Fruit fly (Drosophila melanogaster): ENCODE measurements around the gene Glyp.
A peak's percentile ranks its signal among the peaks of the same experiment; 100 is the strongest.

Gene Glyp

dm6 chr2L:2162729-2163567, 32.3 kb downstream of the Glyp start:
- peak; percentile 64 for TF ChIP-seq CG3032 (tag; optimal IDR thresholded peaks at IDR 0.05)
- peak; percentile 28 to 50 for TF ChIP-seq ss (GFP tag; optimal IDR thresholded peaks at IDR 0.05)
- no peak for TF ChIP-seq Sox102F (GFP tag; optimal IDR thresholded peaks at IDR 0.05)
- TF ChIP-seq fd85E (GFP tag; optimal IDR thresholded peaks at IDR 0.05), result no peak
- TF ChIP-seq Eip93F (GFP tag; optimal IDR thresholded peaks at IDR 0.05), result no peak
- peak; percentile 13 for TF ChIP-seq CG16779 (tag; optimal IDR thresholded peaks at IDR 0.05)
- TF ChIP-seq CG11294 (GFP tag; IDR thresholded peaks at IDR 0.05), result no peak
- no peak for TF ChIP-seq vri (GFP tag; optimal IDR thresholded peaks at IDR 0.05)
- TF ChIP-seq CG32006 (GFP tag; optimal IDR thresholded peaks at IDR 0.05), result peak; percentile 73
- TF ChIP-seq Gug (GFP tag; IDR thresholded peaks at IDR 0.05), result no peak
- peak; percentile 59 for TF ChIP-seq acj6 (GFP tag; optimal IDR thresholded peaks at IDR 0.05)
- peak; percentile 20 to 36 for TF ChIP-seq salr (GFP tag; optimal IDR thresholded peaks at IDR 0.05)
- TF ChIP-seq Ets96B (tag; optimal IDR thresholded peaks at IDR 0.05), result peak; percentile 80
- TF ChIP-seq Ets21C (GFP tag; optimal IDR thresholded peaks at IDR 0.05), result no peak
- peak; percentile 66 for TF ChIP-seq CG10669 (GFP tag; optimal IDR thresholded peaks at IDR 0.05)
- TF ChIP-seq Smox (GFP tag; optimal IDR thresholded peaks at IDR 0.05), result no peak
- TF ChIP-seq dac (GFP tag; optimal IDR thresholded peaks at IDR 0.05), result no peak
- TF ChIP-seq Eip78C (GFP tag), result peak; percentile 90
- peak; percentile 64 for TF ChIP-seq Sox14 (GFP tag; optimal IDR thresholded peaks at IDR 0.05)
- TF ChIP-seq pdm3 (GFP tag; optimal IDR thresholded peaks at IDR 0.05), result peak; percentile 30
- TF ChIP-seq spab (GFP tag; optimal IDR thresholded peaks at IDR 0.05), result peak; percentile 65
- TF ChIP-seq CG4318 (GFP tag; optimal IDR thresholded peaks at IDR 0.05), result peak; percentile 33
- no peak for TF ChIP-seq CG9139 (GFP tag; optimal IDR thresholded peaks at IDR 0.05)
- peak; percentile 41 for TF ChIP-seq CG7368 (GFP tag; optimal IDR thresholded peaks at IDR 0.05)
- TF ChIP-seq OdsH (GFP tag; optimal IDR thresholded peaks at IDR 0.05), result peak; percentile 36
- peak; percentile 68 for TF ChIP-seq CG6163 (GFP tag; IDR thresholded peaks at IDR 0.05)
- peak; percentile 71 for TF ChIP-seq Eip75B (GFP tag; optimal IDR thresholded peaks at IDR 0.05)
- TF ChIP-seq Hr4 (GFP tag; optimal IDR thresholded peaks at IDR 0.05), result peak; percentile 71
- no peak for TF ChIP-seq net (GFP tag; optimal IDR thresholded peaks at IDR 0.05)
- TF ChIP-seq CG8119 (GFP tag; IDR thresholded peaks at IDR 0.05), result peak; percentile 54; the same call in 2 of the 3 replicates
- peak; percentile 42 for TF ChIP-seq Lpt (GFP tag; optimal IDR thresholded peaks at IDR 0.05)
- TF ChIP-seq CG34406 (GFP tag; optimal IDR thresholded peaks at IDR 0.05), result no peak
- TF ChIP-seq CG11902 (GFP tag; optimal IDR thresholded peaks at IDR 0.05), result no peak
- TF ChIP-seq cyc (GFP tag; optimal IDR thresholded peaks at IDR 0.05), result no peak
- no peak for TF ChIP-seq CG8319 (GFP tag; optimal IDR thresholded peaks at IDR 0.05)
- peak; percentile 74 for TF ChIP-seq CG10631 (GFP tag; optimal IDR thresholded peaks at IDR 0.05)
- TF ChIP-seq eg (GFP tag; IDR thresholded peaks at IDR 0.05), result 0 out of 3 replicates have a peak, but pooled peaks have one; percentile 39
- no peak for TF ChIP-seq Hr38 (GFP tag; optimal IDR thresholded peaks at IDR 0.05)
- TF ChIP-seq CG15336 (GFP tag; IDR thresholded peaks at IDR 0.05), result peak; percentile 67
- peak; percentile 25 for TF ChIP-seq CG11762 (GFP tag; optimal IDR thresholded peaks at IDR 0.05; ENCODE audit: insufficient read depth)
- peak; percentile 74 for TF ChIP-seq CG3919 (GFP tag; optimal IDR thresholded peaks at IDR 0.05)
- peak; percentile 43 for TF ChIP-seq CG6276 (GFP tag; optimal IDR thresholded peaks at IDR 0.05)
- TF ChIP-seq fd59A (GFP tag; optimal IDR thresholded peaks at IDR 0.05), result peak; percentile 17
- peak; percentile 63 for TF ChIP-seq CG1621 (tag; optimal IDR thresholded peaks at IDR 0.05)
- TF ChIP-seq lz (GFP tag; optimal IDR thresholded peaks at IDR 0.05), result peak; percentile 1
- TF ChIP-seq achi (GFP tag; optimal IDR thresholded peaks at IDR 0.05), result peak; percentile 72
- TF ChIP-seq CG6854 (GFP tag; optimal IDR thresholded peaks at IDR 0.05), result no peak
- TF ChIP-seq topi (GFP tag; optimal IDR thresholded peaks at IDR 0.05), result peak; percentile 17
- no peak for TF ChIP-seq Met (GFP tag; optimal IDR thresholded peaks at IDR 0.05)
- peak; percentile 45 for TF ChIP-seq dsx (GFP tag; optimal IDR thresholded peaks at IDR 0.05; ENCODE audit: poor library complexity, severe bottlenecking)
